Worm (Caenorhabditis elegans) whole organism, L2 larva: Measurements from ENCODE around the gene skpo-3.

Source experiments
- ama-1 ChIP-seq: fragments of 150-350 bp; optimal IDR thresholded peaks from 2 replicates; lab custom pipeline; 2018; ENCODE audit warnings: inconsistent platforms
- ceh-82 ChIP-seq: fragments of 150-350 bp; optimal IDR thresholded peaks from 2 replicates; lab custom pipeline; 2014; ENCODE audit warnings: missing biosample characterization, missing genetic modification characterization
- egl-27 ChIP-seq: sonication (generic microtip); optimal IDR thresholded peaks from 3 replicates; lab custom pipeline; 2017; ENCODE audit warnings: missing biosample characterization, missing genetic modification reagents, missing genetic modification characterization
- elt-1 ChIP-seq: fragments of 150-350 bp; optimal IDR thresholded peaks from 2 replicates; lab custom pipeline; 2014; ENCODE audit warnings: missing biosample characterization, missing genetic modification characterization
- lin-13 ChIP-seq: fragments of 150-350 bp; optimal IDR thresholded peaks from 2 replicates; lab custom pipeline; 2014; ENCODE audit warnings: missing biosample characterization, missing genetic modification reagents, missing genetic modification characterization
- lin-39 ChIP-seq: fragments of 150-350 bp; optimal IDR thresholded peaks from 2 replicates; lab custom pipeline; 2014; ENCODE audit warnings: missing biosample characterization, missing genetic modification reagents, missing genetic modification characterization
- lsy-2 ChIP-seq, 2 experiments: fragments of 150-350 bp in 1 of 2; sonication (generic microtip) in 1 of 2; optimal IDR thresholded peaks; 2 replicates each; lab custom pipeline; 2014 to 2017; ENCODE audit warnings: missing biosample characterization in 2 of 2, missing genetic modification characterization in 2 of 2
- mab-5 ChIP-seq: fragments of 150-350 bp; optimal IDR thresholded peaks from 2 replicates; lab custom pipeline; 2014; ENCODE audit warnings: missing biosample characterization, missing genetic modification characterization
- mdl-1 ChIP-seq, 2 experiments: fragments of 150-350 bp in 1 of 2; sonication (generic microtip) in 1 of 2; optimal IDR thresholded peaks; 2 replicates each; lab custom pipeline; 2017; ENCODE audit warnings: missing biosample characterization in 2 of 2, missing genetic modification characterization in 2 of 2
- nhr-11 ChIP-seq: fragments of 150-350 bp; optimal IDR thresholded peaks from 2 replicates; lab custom pipeline; 2014; ENCODE audit warnings: missing biosample characterization, missing genetic modification characterization
- nhr-21 ChIP-seq: fragments of 150-350 bp; optimal IDR thresholded peaks from 2 replicates; lab custom pipeline; 2014; ENCODE audit warnings: missing biosample characterization, missing genetic modification characterization
- snpc-4 ChIP-seq: fragments of 150-350 bp; optimal IDR thresholded peaks from 2 replicates; lab custom pipeline; 2014; ENCODE audit warnings: missing biosample characterization, missing genetic modification characterization
- unc-39 ChIP-seq: fragments of 150-350 bp; optimal IDR thresholded peaks from 2 replicates; lab custom pipeline; 2014; ENCODE audit warnings: missing biosample characterization, missing genetic modification characterization

- TF ChIP-seq nhr-11 (tag; lab: Kevin White, UChicago) (no peak), mab-5 (no peak), lsy-2 (tag; optimal IDR thresholded peaks at IDR 0.05; lab: Kevin White, UChicago) (no peak), egl-27 (no peak), elt-1 (tag; lab: Kevin White, UChicago) (no peak), nhr-21 (no peak), unc-39 (tag; lab: Kevin White, UChicago) (no peak), snpc-4 (no peak), lin-13 (GFP tag; lab: Kevin White, UChicago) (no peak), ama-1 (no peak), lin-39 (tag; lab: Kevin White, UChicago) (no peak), mdl-1 (tag; optimal IDR thresholded peaks at IDR 0.05; lab: Kevin White, UChicago) (no peak), ceh-82 (tag; lab: Kevin White, UChicago) (no peak)
Observed at ce11 chrII:7289923-7290476, 44.3 kb downstream of the skpo-3 start, which contains the start of gene C30G12.2.
